Worm (Caenorhabditis elegans): ENCODE measurements around the gene egli-1.

ce11 chrII:9281595-9281994 is 42.2 kb upstream of the egli-1 start:
- no peak for TF ChIP-seq him-1 (tag; optimal IDR thresholded peaks at IDR 0.05)
- no peak for TF ChIP-seq dao-5 (tag; optimal IDR thresholded peaks at IDR 0.05)

Measured in whole organism, L4/young adult.